Comparison of ENCODE assay signal across 5 worm cellular contexts in the genomic region with DNA sequence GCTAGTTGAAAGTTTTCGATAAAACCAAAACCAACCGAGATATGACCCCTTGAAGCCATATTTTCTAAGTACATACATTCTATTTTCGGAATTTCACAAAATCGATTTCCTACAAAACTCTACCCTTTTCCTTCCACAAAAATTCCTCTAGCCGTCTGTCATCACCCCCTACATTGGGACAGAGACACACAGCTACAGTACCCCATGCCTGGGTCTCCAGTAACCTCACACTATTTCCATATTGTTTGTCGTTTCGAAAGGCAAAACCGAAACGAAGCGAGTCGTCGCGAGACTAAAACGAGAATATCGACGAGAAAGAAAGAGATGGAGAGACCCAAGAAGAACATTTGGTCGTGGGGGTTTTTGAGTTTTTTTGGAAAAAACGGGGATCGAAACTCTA.
TF ChIP-seq lines count a peak whose summit lies in the region.

No protein-coding gene starts in this region.

TF ChIP-seq in whole organism, L1 larva, 84 proteins besides CTCF, POLR2A, EP300 and RAD21:
- TF ChIP-seq mdl-1 (tag; optimal IDR thresholded peaks at IDR 0.05; lab: Kevin White, UChicago), result peak in 1 of 2 experiments; percentile 10
- no peak for TF ChIP-seq nhr-84 (tag; optimal IDR thresholded peaks at IDR 0.05; lab: Kevin White, UChicago)
- TF ChIP-seq swsn-7 (tag; optimal IDR thresholded peaks at IDR 0.05; lab: Kevin White, UChicago), result peak; percentile 4
- TF ChIP-seq nhr-90 (tag; optimal IDR thresholded peaks at IDR 0.05; lab: Kevin White, UChicago; ENCODE audit: poor library complexity), result peak; percentile 1
- no peak for TF ChIP-seq grh-1 (GFP tag; IDR thresholded peaks at IDR 0.05; lab: Robert Waterston, UW)
- peak; percentile 6 for TF ChIP-seq blmp-1 (tag; optimal IDR thresholded peaks at IDR 0.05; lab: Kevin White, UChicago)
- peak in 1 of 2 experiments; percentile 53 for TF ChIP-seq lin-35 (GFP tag; optimal IDR thresholded peaks at IDR 0.05; lab: Kevin White, UChicago)
- no peak for TF ChIP-seq dsc-1 (tag; optimal IDR thresholded peaks at IDR 0.05; lab: Kevin White, UChicago)
- no peak for TF ChIP-seq hlh-4 (tag; optimal IDR thresholded peaks at IDR 0.05; lab: Kevin White, UChicago)
- peak; percentile 15 for TF ChIP-seq skn-1 (tag; optimal IDR thresholded peaks at IDR 0.05; lab: Kevin White, UChicago)
- TF ChIP-seq snu-23 (GFP tag; optimal IDR thresholded peaks at IDR 0.05; lab: Kevin White, UChicago), result peak; percentile 51
- TF ChIP-seq ztf-4 (tag; optimal IDR thresholded peaks at IDR 0.05; lab: Kevin White, UChicago), result no peak
- no peak for TF ChIP-seq aly-2 (tag; optimal IDR thresholded peaks at IDR 0.05; lab: Kevin White, UChicago)
- no peak for TF ChIP-seq rnt-1 (tag; optimal IDR thresholded peaks at IDR 0.05; lab: Kevin White, UChicago)
- peak; percentile 63 to 91 for TF ChIP-seq lsy-2 (tag; optimal IDR thresholded peaks at IDR 0.05; lab: Kevin White, UChicago)
- TF ChIP-seq lin-39 (tag; optimal IDR thresholded peaks at IDR 0.05; lab: Kevin White, UChicago), result no peak

TF ChIP-seq in whole organism, L2 larva, 48 proteins besides CTCF, POLR2A, EP300 and RAD21 (continues in another document):
- TF ChIP-seq lsy-2 (tag; optimal IDR thresholded peaks at IDR 0.05; lab: Kevin White, UChicago) (peak; percentile 39 to 58), nhr-129 (tag; optimal IDR thresholded peaks at IDR 0.05; lab: Kevin White, UChicago) (peak; percentile 33), nhr-21 (tag; optimal IDR thresholded peaks at IDR 0.05; lab: Kevin White, UChicago) (no peak), F13H6.1 (tag; optimal IDR thresholded peaks at IDR 0.05; lab: Kevin White, UChicago) (peak; percentile 19), lin-13 (GFP tag; optimal IDR thresholded peaks at IDR 0.05; lab: Kevin White, UChicago) (no peak), nhr-12 (tag; optimal IDR thresholded peaks at IDR 0.05; lab: Kevin White, UChicago) (no peak), nhr-6 (tag; optimal IDR thresholded peaks at IDR 0.05; lab: Kevin White, UChicago) (no peak), mab-5 (tag; optimal IDR thresholded peaks at IDR 0.05; lab: Kevin White, UChicago) (no peak), elt-1 (tag; optimal IDR thresholded peaks at IDR 0.05; lab: Kevin White, UChicago) (no peak), alr-1 (tag; optimal IDR thresholded peaks at IDR 0.05; lab: Kevin White, UChicago) (no peak), unc-55 (GFP tag; optimal IDR thresholded peaks at IDR 0.05; lab: Kevin White, UChicago) (no peak), nhr-77 (tag; optimal IDR thresholded peaks at IDR 0.05; lab: Kevin White, UChicago) (no peak), lin-39 (tag; optimal IDR thresholded peaks at IDR 0.05; lab: Kevin White, UChicago) (no peak), ZK546.5 (tag; optimal IDR thresholded peaks at IDR 0.05; lab: Kevin White, UChicago) (no peak), sma-9 (GFP tag; optimal IDR thresholded peaks at IDR 0.05; lab: Kevin White, UChicago) (no peak), sma-9 (tag; optimal IDR thresholded peaks at IDR 0.05; lab: Kevin White, UChicago) (no peak), ama-1 (optimal IDR thresholded peaks at IDR 0.05; lab: Kevin White, UChicago) (no peak), nhr-25 (tag; optimal IDR thresholded peaks at IDR 0.05; lab: Kevin White, UChicago) (no peak), snpc-4 (tag; optimal IDR thresholded peaks at IDR 0.05; lab: Kevin White, UChicago) (no peak)

TF ChIP-seq in whole organism, L3 larva, 47 proteins besides CTCF, POLR2A, EP300 and RAD21:
- TF ChIP-seq egl-5 (tag; optimal IDR thresholded peaks at IDR 0.05; lab: Kevin White, UChicago) (no peak), daf-12 (tag; optimal IDR thresholded peaks at IDR 0.05; lab: Kevin White, UChicago) (no peak), nhr-67 (tag; optimal IDR thresholded peaks at IDR 0.05; lab: Kevin White, UChicago) (no peak), nfya-1 (tag; optimal IDR thresholded peaks at IDR 0.05; lab: Kevin White, UChicago; ENCODE audit: insufficient read depth) (peak; percentile 28), pha-4 (tag; optimal IDR thresholded peaks at IDR 0.05; lab: Kevin White, UChicago) (peak; percentile 70), nhr-23 (tag; optimal IDR thresholded peaks at IDR 0.05; lab: Kevin White, UChicago) (no peak), aly-2 (tag; optimal IDR thresholded peaks at IDR 0.05; lab: Kevin White, UChicago) (no peak)

TF ChIP-seq in whole organism, late embryonic, 69 proteins besides CTCF, POLR2A, EP300 and RAD21:
- TF ChIP-seq nfya-1 (tag; optimal IDR thresholded peaks at IDR 0.05; lab: Kevin White, UChicago), result peak; percentile 17
- no peak for TF ChIP-seq unc-42 (tag; optimal IDR thresholded peaks at IDR 0.05; lab: Kevin White, UChicago)
- peak; percentile 81 for TF ChIP-seq pax-1 (tag; optimal IDR thresholded peaks at IDR 0.05; lab: Kevin White, UChicago)

TF ChIP-seq in whole organism, mixed stage, embryonic, 35 proteins besides CTCF, POLR2A, EP300 and RAD21:
- TF ChIP-seq flh-1 (GFP tag; optimal IDR thresholded peaks at IDR 0.05; lab: Kevin White, UChicago) (no peak), pha-4 (tag; optimal IDR thresholded peaks at IDR 0.05; lab: Kevin White, UChicago) (peak; percentile 40), blmp-1 (tag; optimal IDR thresholded peaks at IDR 0.05; lab: Kevin White, UChicago) (no peak), lsy-2 (tag; optimal IDR thresholded peaks at IDR 0.05; lab: Kevin White, UChicago) (peak; percentile 88)
